Worm (Caenorhabditis elegans) whole organism, L1 larva: ENCODE measurements around the gene Y81B9A.3.
"Not testable (repeated sequence)": the region's sequence is repeated elsewhere in the genome, so short reads cannot be mapped to it uniquely, and the experiment has no call there.

Experiments
- F16B12.6 ChIP-seq: fragments of 150-350 bp; optimal IDR thresholded peaks from 2 replicates; lab custom pipeline; 2014; ENCODE audit warnings: missing biosample characterization, missing genetic modification characterization
- Y116A8C.19 ChIP-seq: sonication (generic microtip); optimal IDR thresholded peaks from 2 replicates; lab custom pipeline; 2016; ENCODE audit warnings: missing compliant biosample characterization, missing genetic modification characterization, borderline replicate concordance
- alr-1 ChIP-seq: fragments of 200-800 bp; sonication (Bioruptor generic); optimal IDR thresholded peaks from 2 replicates; lab custom pipeline; 2018; ENCODE audit warnings: borderline replicate concordance, mild to moderate bottlenecking, missing genetic modification characterization, missing compliant biosample characterization
- aly-2 ChIP-seq: fragments of 150-350 bp; optimal IDR thresholded peaks from 2 replicates; lab custom pipeline; 2014; ENCODE audit warnings: missing biosample characterization, missing genetic modification characterization
- blmp-1 ChIP-seq: fragments of 150-350 bp; optimal IDR thresholded peaks from 2 replicates; lab custom pipeline; 2014; ENCODE audit warnings: missing biosample characterization, missing genetic modification characterization
- ceh-8 ChIP-seq: fragments of 200-800 bp; sonication (Bioruptor generic); optimal IDR thresholded peaks from 2 replicates; lab custom pipeline; 2018; ENCODE audit warnings: mild to moderate bottlenecking, missing genetic modification characterization, moderate library complexity, missing compliant biosample characterization
- dsc-1 ChIP-seq: sonication (generic microtip); optimal IDR thresholded peaks from 2 replicates; lab custom pipeline; 2016; ENCODE audit warnings: mild to moderate bottlenecking, missing genetic modification characterization, missing compliant biosample characterization
- efl-1 ChIP-seq, 4 experiments: fragments of 150-350 bp; optimal IDR thresholded peaks in 3 of 4; peaks in 1 of 4; 1 replicate in 1 of 4; 2 replicates in 3 of 4; lab custom pipeline; 2014; ENCODE audit warnings: missing biosample characterization in 2 of 4, missing genetic modification characterization in 2 of 4, missing genetic modification reagents in 2 of 4
- efl-3 ChIP-seq: fragments of 200-800 bp; sonication (Bioruptor generic); optimal IDR thresholded peaks from 2 replicates; lab custom pipeline; 2018; ENCODE audit warnings: mild to moderate bottlenecking, missing genetic modification characterization, missing compliant biosample characterization
- egl-27 ChIP-seq, 2 experiments: fragments of 150-350 bp in 1 of 2; sonication (generic microtip); optimal IDR thresholded peaks; 3 replicates each; lab custom pipeline; 2017 to 2018; ENCODE audit warnings: missing biosample characterization in 2 of 2, missing genetic modification characterization in 2 of 2, missing genetic modification reagents in 2 of 2
- elt-3 ChIP-seq, 6 experiments: fragments of 150-350 bp in 1 of 6; sonication (generic microtip); optimal IDR thresholded peaks; 2 replicates each; lab custom pipeline; 2017 to 2018; ENCODE audit warnings: missing biosample characterization in 6 of 6, missing genetic modification characterization in 6 of 6, inconsistent platforms in 1 of 6
- ets-5 ChIP-seq: fragments of 200-800 bp; sonication (Bioruptor generic); IDR thresholded peaks from 2 replicates; pipeline ENCODE4 v1.3.6; 2022; ENCODE audit warnings: missing genetic modification characterization, missing compliant biosample characterization
- hlh-17 ChIP-seq: fragments of 200-800 bp; sonication (Bioruptor generic); optimal IDR thresholded peaks from 2 replicates; lab custom pipeline; 2018; ENCODE audit warnings: missing genetic modification characterization, mild to moderate bottlenecking, missing compliant biosample characterization, moderate library complexity, borderline replicate concordance
- lin-14 ChIP-seq: fragments of 200-800 bp; sonication (Bioruptor generic); optimal IDR thresholded peaks from 2 replicates; lab custom pipeline; 2018; ENCODE audit warnings: mild to moderate bottlenecking, missing genetic modification characterization, moderate library complexity, missing compliant biosample characterization
- mef-2 ChIP-seq: fragments of 150-350 bp; optimal IDR thresholded peaks from 2 replicates; lab custom pipeline; 2014; ENCODE audit warnings: missing biosample characterization, missing genetic modification characterization
- nhr-11 ChIP-seq: fragments of 150-350 bp; optimal IDR thresholded peaks from 2 replicates; lab custom pipeline; 2014; ENCODE audit warnings: missing biosample characterization, missing genetic modification characterization
- nhr-20 ChIP-seq: sonication (generic microtip); optimal IDR thresholded peaks from 2 replicates; lab custom pipeline; 2016; ENCODE audit warnings: mild to moderate bottlenecking, missing genetic modification characterization, missing compliant biosample characterization
- nhr-237 ChIP-seq: fragments of 150-350 bp; optimal IDR thresholded peaks from 2 replicates; lab custom pipeline; 2014; ENCODE audit warnings: missing biosample characterization, missing genetic modification characterization
- nhr-71 ChIP-seq: sonication (generic microtip); optimal IDR thresholded peaks from 2 replicates; lab custom pipeline; 2016; ENCODE audit warnings: mild to moderate bottlenecking, missing genetic modification characterization, moderate library complexity, missing compliant biosample characterization
- nhr-85 ChIP-seq: sonication (generic microtip); peaks from one replicate; lab custom pipeline; 2016; ENCODE audit warnings: missing genetic modification characterization, inconsistent platforms, missing compliant biosample characterization
- nhr-90 ChIP-seq: sonication (generic microtip); optimal IDR thresholded peaks from 2 replicates; lab custom pipeline; 2016; ENCODE audit warnings: mild to moderate bottlenecking, missing genetic modification characterization, missing compliant biosample characterization; ENCODE audit not compliant: poor library complexity
- pag-3 ChIP-seq: sonication (generic microtip); optimal IDR thresholded peaks from 2 replicates; lab custom pipeline; 2017; ENCODE audit warnings: missing genetic modification characterization, mild to moderate bottlenecking, missing compliant biosample characterization, antibody characterized with exemption, borderline replicate concordance; ENCODE audit not compliant: insufficient read depth
- skn-1 ChIP-seq: fragments of 150-350 bp; optimal IDR thresholded peaks from 2 replicates; lab custom pipeline; 2014; ENCODE audit warnings: missing biosample characterization, missing genetic modification characterization
- tlp-1 ChIP-seq: fragments of 150-350 bp; optimal IDR thresholded peaks from 2 replicates; lab custom pipeline; 2014; ENCODE audit warnings: missing biosample characterization, missing genetic modification characterization
- unc-130 ChIP-seq: fragments of 150-350 bp; optimal IDR thresholded peaks from 2 replicates; lab custom pipeline; 2017; ENCODE audit warnings: missing biosample characterization, missing genetic modification characterization, inconsistent platforms
- unc-86 ChIP-seq: sonication (generic microtip); optimal IDR thresholded peaks from 2 replicates; lab custom pipeline; 2016; ENCODE audit warnings: missing genetic modification characterization, missing compliant biosample characterization
- unc-98 ChIP-seq: fragments of 200-800 bp; sonication (Bioruptor generic); IDR thresholded peaks from 2 replicates; pipeline ENCODE4 v1.3.6; 2022; ENCODE audit warnings: missing genetic modification characterization, missing compliant biosample characterization
- vab-15 ChIP-seq: sonication (generic microtip); optimal IDR thresholded peaks from 2 replicates; lab custom pipeline; 2017; ENCODE audit warnings: missing genotype, mild to moderate bottlenecking, missing genetic modification characterization, missing compliant biosample characterization
- xbp-1 ChIP-seq: sonication (generic microtip); optimal IDR thresholded peaks from 2 replicates; lab custom pipeline; 2016; ENCODE audit warnings: missing genetic modification characterization, missing compliant biosample characterization
- zip-4 ChIP-seq: fragments of 200-800 bp; sonication (Bioruptor generic); optimal IDR thresholded peaks from 2 replicates; lab custom pipeline; 2018; ENCODE audit warnings: mild to moderate bottlenecking, missing genetic modification characterization, moderate library complexity, missing compliant biosample characterization

Gene Y81B9A.3

DNA sequence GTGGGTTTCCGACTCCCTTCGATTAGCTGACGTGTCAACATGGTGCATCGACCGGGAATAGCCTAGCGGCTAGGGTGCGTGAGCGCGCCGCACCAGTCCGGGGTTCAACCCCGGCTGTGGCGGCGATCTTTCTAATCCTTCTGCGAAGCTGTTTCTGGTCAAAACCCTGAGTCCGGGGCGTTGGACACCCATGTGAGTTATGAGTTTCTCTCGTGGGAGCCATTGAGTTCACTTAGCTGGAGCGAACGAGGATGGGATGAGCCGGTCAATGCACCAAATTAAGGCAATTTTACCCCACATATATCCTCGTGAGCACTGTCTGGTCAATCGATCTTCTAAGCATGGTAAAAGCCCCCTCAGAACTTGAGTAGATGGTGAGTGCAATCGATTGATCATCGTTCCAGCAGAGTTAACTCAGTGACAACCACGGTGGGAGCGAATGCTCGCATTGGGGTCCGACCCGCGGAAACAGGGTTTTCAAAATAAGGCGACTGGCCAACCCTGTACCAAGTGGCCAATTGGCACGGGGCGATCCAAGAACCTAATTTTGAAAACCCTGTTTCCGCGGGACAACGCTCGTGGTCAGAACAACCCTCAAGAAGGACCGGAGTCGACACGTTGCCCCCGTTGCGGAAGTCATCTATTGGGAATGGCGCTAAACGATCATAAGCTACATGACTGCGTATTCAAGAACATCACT, 9.7 kb downstream of the Y81B9A.3 start, which contains the start of gene Y81B9A.1:
Gene Y81B9A.1 (plus strand): TSS at position 650 of the 700 bp plus-strand sequence.
- no peak for TF ChIP-seq Y116A8C.19 (tag; lab: Kevin White, UChicago)

- TF ChIP-seq efl-1 (optimal IDR thresholded peaks at IDR 0.05; lab: Kevin White, UChicago) = no peak
- peak in 1 of 2 experiments; percentile 16 for TF ChIP-seq efl-1 (GFP tag; optimal IDR thresholded peaks at IDR 0.05 in 1 of 2; lab: Kevin White, UChicago)
- no peak for TF ChIP-seq ets-5 (GFP tag; lab: Robert Waterston, UW)
These were observed 11.8 kb downstream of the Y81B9A.3 start for ce11 chrX:9194081-9194480.

DNA sequence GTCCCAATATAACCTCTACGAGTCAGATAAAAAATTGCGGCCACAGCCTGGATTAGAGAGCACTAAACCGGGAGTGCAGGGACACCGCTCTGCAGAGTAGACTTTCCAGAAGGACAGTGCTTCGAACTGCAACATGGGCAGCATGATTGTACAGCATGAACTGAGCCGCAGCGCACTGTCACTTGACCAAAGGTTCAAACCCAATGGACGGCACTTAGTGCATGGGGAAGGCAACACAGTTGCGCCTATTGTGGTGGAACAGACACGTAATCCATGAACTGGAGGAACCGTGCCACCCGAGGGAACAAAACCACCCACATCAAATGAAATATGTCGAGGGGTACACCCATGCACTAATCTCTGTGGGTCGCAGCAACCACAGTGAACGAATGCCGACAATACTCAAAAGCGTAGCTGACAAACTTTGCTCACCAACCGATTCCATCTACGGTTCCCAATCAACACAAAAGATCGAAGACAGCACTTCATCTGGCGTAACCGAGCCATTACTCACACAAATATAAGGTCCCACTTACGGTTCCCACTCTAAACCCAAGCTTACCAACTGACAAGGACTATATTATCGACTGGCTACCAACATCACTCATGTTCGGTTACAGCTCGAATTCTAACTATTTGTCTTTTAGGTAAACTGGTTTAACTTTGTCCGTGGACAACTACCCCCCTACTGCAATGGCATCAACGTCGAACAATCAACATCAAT, 13.3 kb downstream of the Y81B9A.3 start:
- TF ChIP-seq nhr-90 (no peak), nhr-20 (no peak), efl-1 (optimal IDR thresholded peaks at IDR 0.05; lab: Kevin White, UChicago) (no peak), efl-1 (GFP tag; optimal IDR thresholded peaks at IDR 0.05 in 1 of 2; lab: Kevin White, UChicago) (peak in 1 of 2 experiments; percentile 55), unc-86 (tag; lab: Kevin White, UChicago) (no peak)

- not testable (repeated sequence) for TF ChIP-seq dsc-1; tlp-1 (tag; lab: Kevin White, UChicago); aly-2 (tag; lab: Kevin White, UChicago)
These were observed 21.2 kb downstream of the Y81B9A.3 start, which contains the start of gene crb-3 for ce11 chrX:9203468-9203867. TSS of gene crb-3 (plus strand) at chrX:9203768.

- TF ChIP-seq blmp-1 (tag; lab: Kevin White, UChicago) (peak; percentile 80), efl-1 (optimal IDR thresholded peaks at IDR 0.05; lab: Kevin White, UChicago) (no peak), efl-1 (GFP tag; optimal IDR thresholded peaks at IDR 0.05 in 1 of 2; lab: Kevin White, UChicago) (no peak), lin-14 (peak; percentile 17), nhr-85 (tag; lab: Kevin White, UChicago) (peak; percentile 55)
These were observed 22.7 kb downstream of the Y81B9A.3 start for ce11 chrX:9204986-9205385.

DNA sequence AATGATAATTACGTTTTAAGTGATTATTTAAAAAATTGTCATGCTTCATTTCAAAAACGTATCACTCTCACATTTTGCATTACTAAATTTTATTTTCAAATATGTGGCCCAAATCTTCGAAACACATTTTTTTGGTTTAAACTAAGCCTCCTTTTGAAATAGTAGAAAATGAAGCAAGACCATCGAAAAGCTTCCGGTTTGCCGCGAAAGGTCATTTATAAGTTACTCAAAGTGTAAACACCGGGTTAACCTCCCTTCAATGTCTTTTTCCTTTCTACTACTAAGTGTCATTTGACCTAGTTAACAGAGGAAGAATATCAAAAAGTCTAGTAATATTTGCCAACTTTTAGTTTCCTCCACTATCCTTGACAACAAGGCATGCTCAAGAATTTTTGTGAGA, 24.5 kb downstream of the Y81B9A.3 start:
- TF ChIP-seq F16B12.6 (no peak), blmp-1 (tag; lab: Kevin White, UChicago) (peak; percentile 8), nhr-71 (tag; lab: Kevin White, UChicago) (no peak)

- no peak for TF ChIP-seq efl-3 (GFP tag; lab: Kevin White, UChicago)
- no peak for TF ChIP-seq elt-3 (tag; optimal IDR thresholded peaks at IDR 0.05; lab: Kevin White, UChicago)
- TF ChIP-seq nhr-237 (tag; lab: Kevin White, UChicago) = no peak
- no peak for TF ChIP-seq vab-15 (tag; lab: Kevin White, UChicago)
These were observed 26.3 kb downstream of the Y81B9A.3 start for ce11 chrX:9208492-9208891.

DNA sequence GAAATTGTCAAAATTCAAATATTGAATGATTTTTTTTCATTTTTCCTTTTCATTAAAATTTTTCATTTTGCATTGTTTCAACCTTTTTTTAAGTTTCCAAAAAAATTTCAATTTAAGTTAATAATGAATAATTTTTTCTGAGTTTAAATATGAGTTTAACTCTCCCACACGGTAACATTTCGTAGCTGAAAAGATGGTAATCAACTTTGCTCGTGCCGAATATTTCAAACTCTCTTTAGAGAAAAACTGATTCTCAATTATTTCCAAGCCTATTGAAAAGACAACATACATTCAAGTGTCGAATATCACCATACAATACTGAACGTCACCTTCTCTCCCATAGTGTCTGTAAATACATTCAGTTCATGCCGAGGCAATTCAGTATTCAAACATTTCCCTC, 26.7 kb downstream of the Y81B9A.3 start:
- TF ChIP-seq hlh-17 (GFP tag; lab: Kevin White, UChicago) = no peak
- TF ChIP-seq nhr-11 = no peak
- TF ChIP-seq zip-4 (GFP tag; lab: Kevin White, UChicago) = no peak
- TF ChIP-seq pag-3 (tag; lab: Kevin White, UChicago) = no peak
- no peak for TF ChIP-seq F16B12.6
- no peak for TF ChIP-seq alr-1
- no peak for TF ChIP-seq vab-15 (tag; lab: Kevin White, UChicago)
- TF ChIP-seq unc-130 = no peak
- no peak for TF ChIP-seq xbp-1 (tag; lab: Kevin White, UChicago)
- no peak for TF ChIP-seq unc-98 (GFP tag; lab: Robert Waterston, UW)
- TF ChIP-seq mef-2 (tag; lab: Kevin White, UChicago) = no peak
- no peak for TF ChIP-seq skn-1 (tag; lab: Kevin White, UChicago)
- TF ChIP-seq egl-27 (tag; optimal IDR thresholded peaks at IDR 0.05; lab: Kevin White, UChicago) = no peak
- TF ChIP-seq ceh-8 (GFP tag; lab: Kevin White, UChicago) = no peak
